Fruit fly (Drosophila melanogaster) whole organism, prepupa: ENCODE data around the gene Sgp.

Experiments used
- CG10631 ChIP-seq: fragments of 200-800 bp; sonication (Bioruptor generic); optimal IDR thresholded peaks from 2 replicates; lab custom pipeline; 2016; ENCODE audit warnings: missing biosample characterization, missing genetic modification characterization
- CG34406 ChIP-seq: fragments of 200-800 bp; sonication (Bioruptor generic); optimal IDR thresholded peaks from 3 replicates; lab custom pipeline; 2016; ENCODE audit warnings: missing biosample characterization, missing genetic modification characterization
- CG6792 ChIP-seq: fragments of 200-800 bp; sonication (Bioruptor generic); optimal IDR thresholded peaks from 3 replicates; lab custom pipeline; 2016; ENCODE audit warnings: missing biosample characterization, missing genetic modification characterization
- CG8319 ChIP-seq: fragments of 200-800 bp; sonication (Bioruptor generic); optimal IDR thresholded peaks from 3 replicates; lab custom pipeline; 2016; ENCODE audit warnings: missing biosample characterization, missing genetic modification characterization
- Eip78C ChIP-seq: fragments of 200-800 bp; sonication (Bioruptor generic); peaks from one replicate; lab custom pipeline; 2016; ENCODE audit warnings: missing biosample characterization, missing genetic modification characterization
- Gug ChIP-seq: fragments of 200-800 bp; sonication (Bioruptor generic); IDR thresholded peaks from 2 replicates; pipeline ENCODE4 v1.3.6; 2022; ENCODE audit warnings: missing biosample characterization, missing genetic modification characterization
- Hr38 ChIP-seq: sonication (Bioruptor generic); optimal IDR thresholded peaks from 2 replicates; lab custom pipeline; 2016; ENCODE audit warnings: missing biosample characterization, missing genetic modification characterization
- Smox ChIP-seq: fragments of 200-800 bp; sonication (Bioruptor generic); optimal IDR thresholded peaks from 3 replicates; lab custom pipeline; 2016; ENCODE audit warnings: missing biosample characterization, missing genetic modification characterization
- Sox14 ChIP-seq: fragments of 200-800 bp; sonication (Bioruptor generic); optimal IDR thresholded peaks from 3 replicates; lab custom pipeline; 2016; ENCODE audit warnings: missing biosample characterization, missing genetic modification characterization
- achi ChIP-seq: fragments of 200-800 bp; sonication (Bioruptor generic); optimal IDR thresholded peaks from 3 replicates; lab custom pipeline; 2016; ENCODE audit warnings: missing biosample characterization, missing genetic modification characterization
- acj6 ChIP-seq: fragments of 200-800 bp; sonication (Bioruptor generic); optimal IDR thresholded peaks from 3 replicates; lab custom pipeline; 2016; ENCODE audit warnings: missing biosample characterization, missing genetic modification characterization
- dsx ChIP-seq: fragments of 200-800 bp; optimal IDR thresholded peaks from 3 replicates; lab custom pipeline; 2019; ENCODE audit warnings: missing biosample characterization, mild to moderate bottlenecking, missing genetic modification characterization, moderate library complexity; ENCODE audit not compliant: poor library complexity, severe bottlenecking
- eg ChIP-seq: fragments of 200-800 bp; sonication (Bioruptor generic); IDR thresholded peaks from 3 replicates; pipeline ENCODE4 v1.3.6; 2022; ENCODE audit warnings: missing biosample characterization, missing genetic modification characterization
- salr ChIP-seq, 2 experiments: fragments of 200-800 bp; sonication (Bioruptor generic); optimal IDR thresholded peaks; 3 replicates each; lab custom pipeline; 2016 to 2018; ENCODE audit warnings: missing biosample characterization in 2 of 2, missing genetic modification characterization in 2 of 2, mild to moderate bottlenecking in 1 of 2

DNA sequence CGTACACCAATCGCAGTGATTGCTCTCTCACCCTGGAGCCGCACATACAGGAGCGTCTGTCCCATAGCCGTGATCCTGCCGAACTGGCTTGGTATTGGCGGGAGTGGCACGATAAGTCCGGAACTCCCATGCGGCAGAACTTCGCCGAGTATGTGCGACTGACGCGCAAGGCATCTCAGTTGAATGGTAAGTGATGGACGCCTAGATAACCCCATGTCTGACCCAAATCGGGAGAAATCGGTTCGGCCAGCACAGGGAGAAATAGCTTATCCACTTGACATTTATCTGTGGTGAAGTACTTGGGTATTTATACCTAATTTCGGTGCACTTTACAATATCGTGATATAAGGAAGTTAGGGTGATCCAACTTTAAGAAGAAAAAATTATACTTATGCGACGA is 3.3 kb downstream of the Sgp start:
- no peak for TF ChIP-seq Hr38 (GFP tag; lab: Kevin White, UChicago)
- TF ChIP-seq Eip78C, result no peak
- TF ChIP-seq CG6792, result no peak
- no peak for TF ChIP-seq Smox
- TF ChIP-seq acj6, result no peak
- no peak for TF ChIP-seq dsx
- no peak for TF ChIP-seq salr (GFP tag; optimal IDR thresholded peaks at IDR 0.05; lab: Kevin White, UChicago)
- no peak for TF ChIP-seq eg (GFP tag; lab: Robert Waterston, UW)
- no peak for TF ChIP-seq Sox14 (GFP tag; lab: Kevin White, UChicago)
- no peak for TF ChIP-seq CG34406
- no peak for TF ChIP-seq CG10631 (GFP tag; lab: Kevin White, UChicago)
- TF ChIP-seq CG8319, result no peak
- TF ChIP-seq Gug (GFP tag; lab: Robert Waterston, UW), result no peak
- TF ChIP-seq achi (GFP tag; lab: Kevin White, UChicago), result no peak
